Fruit fly (Drosophila melanogaster): ENCODE results near the gene PolD3.

- no peak for TF ChIP-seq Dfd (GFP tag; optimal IDR thresholded peaks at IDR 0.05)
- TF ChIP-seq psq (GFP tag; optimal IDR thresholded peaks at IDR 0.05) = peak; percentile 39
- TF ChIP-seq Myc (optimal IDR thresholded peaks at IDR 0.05) = no peak
- no peak for TF ChIP-seq lola (GFP tag; optimal IDR thresholded peaks at IDR 0.05)
- no peak for TF ChIP-seq Jra (GFP tag; optimal IDR thresholded peaks at IDR 0.05)
- no peak for TF ChIP-seq usp (GFP tag; optimal IDR thresholded peaks at IDR 0.05)
- TF ChIP-seq dl (GFP tag; optimal IDR thresholded peaks at IDR 0.05; ENCODE audit: insufficient read depth in 1 of 2, partially characterized antibody in 2 of 2) = no peak
- TF ChIP-seq rgr (GFP tag; optimal IDR thresholded peaks at IDR 0.05) = no peak
- TF ChIP-seq CG32264 (GFP tag; optimal IDR thresholded peaks at IDR 0.05) = no peak
Observed at dm6 chr2L:15274783-15275316, 18.7 kb upstream of the PolD3 start, which contains the start of gene UK114.
